Fruit fly (Drosophila melanogaster): ENCODE data around the gene CG13029.

- TF ChIP-seq Myc (optimal IDR thresholded peaks at IDR 0.05) = no peak
- TF ChIP-seq insv (optimal IDR thresholded peaks at IDR 0.05) = no peak
- no peak for TF ChIP-seq ttk (optimal IDR thresholded peaks at IDR 0.05)
- TF ChIP-seq psq (optimal IDR thresholded peaks at IDR 0.05) = no peak
- no peak for TF ChIP-seq h (optimal IDR thresholded peaks at IDR 0.05)
- no peak for TF ChIP-seq Sin3A (optimal IDR thresholded peaks at IDR 0.05)
These were observed 17.5 kb upstream of the CG13029 start for dm6 chr3L:16842952-16843351.
